Fruit fly (Drosophila melanogaster) whole organism, embryonic: ENCODE results near the gene Tm1.

Experiments
- B-H2 ChIP-seq: fragments of 200-800 bp; sonication (Bioruptor generic); optimal IDR thresholded peaks from 2 replicates; lab custom pipeline; 2018; ENCODE audit warnings: missing biosample characterization, mild to moderate bottlenecking, missing genetic modification characterization
- C15 ChIP-seq: fragments of 200-800 bp; sonication (Bioruptor generic); IDR thresholded peaks from 3 replicates; pipeline ENCODE4 v1.3.6; 2022; ENCODE audit warnings: missing biosample characterization, missing genetic modification characterization
- CG10654 ChIP-seq: fragments of 200-800 bp; sonication (Bioruptor generic); optimal IDR thresholded peaks from 2 replicates; lab custom pipeline; 2016; ENCODE audit warnings: missing biosample characterization, missing genetic modification characterization
- CG11085 ChIP-seq: fragments of 200-800 bp; sonication (Bioruptor generic); IDR thresholded peaks from 2 replicates; pipeline ENCODE4 v1.3.6; 2022; ENCODE audit warnings: missing biosample characterization, missing genetic modification characterization
- CG11093 ChIP-seq: fragments of 200-800 bp; sonication (Bioruptor generic); IDR thresholded peaks from 3 replicates; pipeline ENCODE4 v1.3.6; 2022; ENCODE audit warnings: missing biosample characterization, missing genetic modification characterization
- CG12104 ChIP-seq: fragments of 200-800 bp; sonication (Bioruptor generic); optimal IDR thresholded peaks from 3 replicates; lab custom pipeline; 2016; ENCODE audit warnings: missing biosample characterization, missing genetic modification characterization
- CG1233 ChIP-seq: fragments of 200-800 bp; sonication (Bioruptor generic); optimal IDR thresholded peaks from 4 replicates; lab custom pipeline; 2018; ENCODE audit warnings: missing biosample characterization, mild to moderate bottlenecking, missing genetic modification characterization
- CG13287 ChIP-seq: fragments of 200-800 bp; sonication (Bioruptor generic); IDR thresholded peaks from 2 replicates; pipeline ENCODE4 v1.3.6; 2022; ENCODE audit warnings: missing biosample characterization, missing genetic modification characterization; ENCODE audit not compliant: partially characterized antibody
- CG14667 ChIP-seq: fragments of 200-800 bp; sonication (Bioruptor generic); IDR thresholded peaks from 2 replicates; pipeline ENCODE4 v1.3.6; 2022; ENCODE audit warnings: missing biosample characterization, missing genetic modification characterization
- CG1602 ChIP-seq: fragments of 200-800 bp; sonication (Bioruptor generic); optimal IDR thresholded peaks from 3 replicates; lab custom pipeline; 2016; ENCODE audit warnings: missing biosample characterization, missing genetic modification characterization
- CG17385 ChIP-seq: fragments of 200-800 bp; sonication (Bioruptor generic); optimal IDR thresholded peaks from 3 replicates; lab custom pipeline; 2018; ENCODE audit warnings: missing biosample characterization, mild to moderate bottlenecking, missing genetic modification characterization
- CG17829 ChIP-seq: fragments of 200-800 bp; optimal IDR thresholded peaks from 2 replicates; lab custom pipeline; 2019; ENCODE audit warnings: missing biosample characterization, mild to moderate bottlenecking, missing genetic modification characterization, moderate library complexity
- CG18476 ChIP-seq: fragments of 200-800 bp; sonication (Bioruptor generic); optimal IDR thresholded peaks from 2 replicates; lab custom pipeline; 2016; ENCODE audit warnings: missing biosample characterization, mild to moderate bottlenecking, missing genetic modification characterization
- CG2199 ChIP-seq: fragments of 200-800 bp; sonication (Bioruptor generic); IDR thresholded peaks from 3 replicates; pipeline ENCODE4 v1.3.6; 2022; ENCODE audit warnings: missing biosample characterization, missing genetic modification characterization
- CG2889 ChIP-seq: fragments of 200-800 bp; sonication (Bioruptor generic); IDR thresholded peaks from 3 replicates; pipeline ENCODE4 v1.3.6; 2022; ENCODE audit warnings: missing biosample characterization, missing genetic modification characterization
- CG30403 ChIP-seq: fragments of 200-800 bp; sonication (Bioruptor generic); optimal IDR thresholded peaks from 3 replicates; lab custom pipeline; 2016; ENCODE audit warnings: missing biosample characterization, missing genetic modification characterization
- CG32532 ChIP-seq: fragments of 200-800 bp; sonication (Bioruptor generic); IDR thresholded peaks from 2 replicates; pipeline ENCODE4 v1.3.6; 2022; ENCODE audit warnings: missing biosample characterization, missing genetic modification characterization
- CG32772 ChIP-seq: fragments of 200-800 bp; sonication (Bioruptor generic); IDR thresholded peaks from 2 replicates; pipeline ENCODE4 v1.3.6; 2022; ENCODE audit warnings: missing biosample characterization, missing genetic modification characterization
- CG33557 ChIP-seq: fragments of 200-800 bp; sonication (Bioruptor generic); optimal IDR thresholded peaks from 2 replicates; lab custom pipeline; 2019; ENCODE audit warnings: missing biosample characterization, mild to moderate bottlenecking, missing genetic modification characterization, moderate library complexity
- CG4820 ChIP-seq: fragments of 200-800 bp; sonication (Bioruptor generic); optimal IDR thresholded peaks from 3 replicates; lab custom pipeline; 2016; ENCODE audit warnings: missing biosample characterization, missing genetic modification characterization
- CG6272 ChIP-seq: fragments of 200-800 bp; sonication (Bioruptor generic); IDR thresholded peaks from 2 replicates; pipeline ENCODE4 v1.3.6; 2022; ENCODE audit warnings: missing biosample characterization, missing genetic modification characterization
- CG8478 ChIP-seq: fragments of >200 bp; optimal IDR thresholded peaks from 2 replicates; lab custom pipeline; 2018
- CG8765 ChIP-seq: fragments of 200-800 bp; sonication (Bioruptor generic); IDR thresholded peaks from 2 replicates; pipeline ENCODE4 v1.3.6; 2022; ENCODE audit warnings: missing biosample characterization, missing genetic modification characterization
- D19A ChIP-seq: fragments of 200-800 bp; optimal IDR thresholded peaks from 3 replicates; lab custom pipeline; 2019; ENCODE audit warnings: missing biosample characterization, mild to moderate bottlenecking, missing genetic modification characterization, moderate library complexity
- Dfd ChIP-seq, 2 experiments: fragments of >200 bp; optimal IDR thresholded peaks; 2 replicates each; lab custom pipeline; 2017; ENCODE audit warnings: missing biosample characterization in 2 of 2, missing genetic modification characterization in 2 of 2
- ERR ChIP-seq: fragments of 200-800 bp; sonication (Bioruptor generic); optimal IDR thresholded peaks from 2 replicates; lab custom pipeline; 2016; ENCODE audit warnings: missing biosample characterization, missing genetic modification characterization
- Hmr ChIP-seq: fragments of 200-800 bp; sonication (Bioruptor generic); optimal IDR thresholded peaks from 3 replicates; lab custom pipeline; 2017; ENCODE audit warnings: mild to moderate bottlenecking, missing biosample characterization, missing genetic modification reagents, missing genetic modification characterization
- Jarid2 ChIP-seq: fragments of 200-800 bp; sonication (Bioruptor generic); optimal IDR thresholded peaks from 3 replicates; lab custom pipeline; 2017; ENCODE audit warnings: mild to moderate bottlenecking, missing biosample characterization, missing genetic modification reagents, missing genetic modification characterization
- MESR4 ChIP-seq: fragments of 200-800 bp; sonication (Bioruptor generic); optimal IDR thresholded peaks from 2 replicates; lab custom pipeline; 2018; ENCODE audit warnings: missing biosample characterization, mild to moderate bottlenecking, missing genetic modification characterization, moderate library complexity
- Oli ChIP-seq: fragments of 200-800 bp; sonication (Bioruptor generic); optimal IDR thresholded peaks from 2 replicates; lab custom pipeline; 2018; ENCODE audit warnings: missing biosample characterization, mild to moderate bottlenecking, missing genetic modification characterization, moderate library complexity
- Poxn ChIP-seq: fragments of 200-800 bp; sonication (Bioruptor generic); IDR thresholded peaks from 2 replicates; pipeline ENCODE4 v1.3.6; 2022; ENCODE audit warnings: missing biosample characterization, missing genetic modification characterization
- Rx ChIP-seq: fragments of 200-800 bp; sonication (Bioruptor generic); IDR thresholded peaks from 2 replicates; pipeline ENCODE4 v1.3.6; 2022; ENCODE audit warnings: missing biosample characterization, missing genetic modification characterization
- Scr ChIP-seq: fragments of 200-800 bp; sonication (Bioruptor generic); IDR thresholded peaks from 2 replicates; pipeline ENCODE4 v1.3.6; 2022; ENCODE audit warnings: missing biosample characterization, missing genetic modification characterization; ENCODE audit not compliant: partially characterized antibody
- Side ChIP-seq: fragments of 200-800 bp; sonication (Bioruptor generic); optimal IDR thresholded peaks from 2 replicates; lab custom pipeline; 2016; ENCODE audit warnings: missing biosample characterization, missing genetic modification characterization
- Spps ChIP-seq: fragments of 200-800 bp; sonication (Bioruptor generic); optimal IDR thresholded peaks from 2 replicates; lab custom pipeline; 2018; ENCODE audit warnings: missing biosample characterization, mild to moderate bottlenecking, missing genetic modification characterization
- Sry-β ChIP-seq: fragments of 200-800 bp; sonication (Bioruptor generic); optimal IDR thresholded peaks from 2 replicates; lab custom pipeline; 2018; ENCODE audit warnings: missing biosample characterization, mild to moderate bottlenecking, missing genetic modification characterization, moderate library complexity
- ato ChIP-seq: fragments of 200-800 bp; sonication (Bioruptor generic); IDR thresholded peaks from 2 replicates; pipeline ENCODE4 v1.3.6; 2022; ENCODE audit warnings: missing biosample characterization, missing genetic modification characterization; ENCODE audit not compliant: partially characterized antibody
- bcd ChIP-seq: fragments of 200-800 bp; sonication (Bioruptor generic); optimal IDR thresholded peaks from 2 replicates; lab custom pipeline; 2017; ENCODE audit warnings: missing biosample characterization, mild to moderate bottlenecking, missing genetic modification characterization
- gem ChIP-seq: fragments of 200-800 bp; sonication (Bioruptor generic); optimal IDR thresholded peaks from 2 replicates; lab custom pipeline; 2019; ENCODE audit warnings: missing biosample characterization, mild to moderate bottlenecking, missing genetic modification characterization, moderate library complexity
- ham ChIP-seq: fragments of 200-800 bp; sonication (Bioruptor generic); IDR thresholded peaks from 2 replicates; pipeline ENCODE4 v1.3.6; 2022; ENCODE audit warnings: missing biosample characterization, missing genetic modification characterization
- kah ChIP-seq: fragments of 200-800 bp; sonication (Bioruptor generic); optimal IDR thresholded peaks from 2 replicates; lab custom pipeline; 2018; ENCODE audit warnings: missing biosample characterization, mild to moderate bottlenecking, missing genetic modification characterization
- kay ChIP-seq: fragments of 200-800 bp; sonication (Bioruptor generic); optimal IDR thresholded peaks from 2 replicates; lab custom pipeline; 2016; ENCODE audit warnings: missing biosample characterization, missing genetic modification characterization
- lola ChIP-seq, 3 experiments: fragments of >200 bp in 2 of 3; fragments of 200-800 bp in 1 of 3; sonication (Bioruptor generic) in 1 of 3; optimal IDR thresholded peaks; 2 replicates each; lab custom pipeline; 2017 to 2019; ENCODE audit warnings: missing biosample characterization in 3 of 3, missing genetic modification characterization in 3 of 3, mild to moderate bottlenecking in 1 of 3, moderate library complexity in 1 of 3
- p53 ChIP-seq: fragments of 200-800 bp; sonication (Bioruptor generic); optimal IDR thresholded peaks from 2 replicates; lab custom pipeline; 2016; ENCODE audit warnings: missing biosample characterization, missing genetic modification characterization
- ro ChIP-seq: fragments of 200-800 bp; sonication (Bioruptor generic); IDR thresholded peaks from 2 replicates; pipeline ENCODE4 v1.3.6; 2022; ENCODE audit warnings: missing biosample characterization, missing genetic modification characterization
- row ChIP-seq: fragments of 200-800 bp; sonication (Bioruptor generic); IDR thresholded peaks from 3 replicates; pipeline ENCODE4 v1.3.6; 2022; ENCODE audit warnings: missing biosample characterization, missing genetic modification characterization
- sqz ChIP-seq: fragments of 200-800 bp; sonication (Bioruptor generic); optimal IDR thresholded peaks from 3 replicates; lab custom pipeline; 2018; ENCODE audit warnings: missing biosample characterization, mild to moderate bottlenecking, missing genetic modification characterization
- sr ChIP-seq: fragments of 200-800 bp; sonication (Bioruptor generic); IDR thresholded peaks from 3 replicates; pipeline ENCODE4 v1.3.6; 2022; ENCODE audit warnings: missing biosample characterization, missing genetic modification characterization
- ssp ChIP-seq: fragments of 200-800 bp; sonication (Bioruptor generic); IDR thresholded peaks from 2 replicates; pipeline ENCODE4 v1.3.6; 2022; ENCODE audit warnings: missing biosample characterization, missing genetic modification characterization
- tgo ChIP-seq: fragments of 200-800 bp; sonication (Bioruptor generic); IDR thresholded peaks from 3 replicates; pipeline ENCODE4 v1.3.6; 2022; ENCODE audit warnings: missing biosample characterization, missing genetic modification characterization

Tm1 gene

dm6 chr3R:15342926-15343685 lies 65.1 kb downstream of the Tm1 start, which contains the start of gene Nagk (continued):
- TF ChIP-seq CG18476 (GFP tag; lab: Kevin White, UChicago) (peak; percentile 80), CG8478 (lab: Kevin White, UChicago) (no peak), Sry-β (GFP tag; lab: Kevin White, UChicago) (no peak), gem (tag; lab: Kevin White, UChicago) (peak; percentile 73), CG14667 (no peak), Dfd (GFP tag; optimal IDR thresholded peaks at IDR 0.05; lab: Kevin White, UChicago) (no peak), ro (GFP tag; lab: Robert Waterston, UW) (no peak), Jarid2 (GFP tag; lab: Kevin White, UChicago) (peak; percentile 59), CG13287 (GFP tag; lab: Robert Waterston, UW) (peak; percentile 36; the same call in 1 of the 2 replicates), CG1602 (peak; percentile 57), C15 (GFP tag; lab: Robert Waterston, UW) (no peak), CG8765 (no peak), sqz (no peak), CG4820 (peak; percentile 53), tgo (GFP tag; lab: Robert Waterston, UW) (no peak), CG11093 (GFP tag; lab: Robert Waterston, UW) (no peak), CG1233 (peak; percentile 61), Rx (GFP tag; lab: Robert Waterston, UW) (no peak; the same call in 1 of the 2 replicates), kah (GFP tag; lab: Kevin White, UChicago) (no peak), Spps (tag; lab: Kevin White, UChicago) (peak; percentile 26), sr (GFP tag; lab: Robert Waterston, UW) (peak; percentile 24; the same call in 1 of the 3 replicates), CG17829 (tag; lab: Kevin White, UChicago) (peak; percentile 39), B-H2 (peak; percentile 43), Side (peak; percentile 69), lola (GFP tag; optimal IDR thresholded peaks at IDR 0.05; lab: Kevin White, UChicago) (peak in 1 of 3 experiments; percentile 71), CG12104 (GFP tag; lab: Kevin White, UChicago) (peak; percentile 77), CG10654 (GFP tag; lab: Kevin White, UChicago) (peak; percentile 38), CG32532 (GFP tag; lab: Robert Waterston, UW) (peak; percentile 54), CG6272 (GFP tag; lab: Robert Waterston, UW) (no peak), CG30403 (peak; percentile 77), Hmr (GFP tag; lab: Kevin White, UChicago) (peak; percentile 68), ham (GFP tag; lab: Robert Waterston, UW) (no peak), ssp (GFP tag; lab: Robert Waterston, UW) (peak; percentile 46), CG2199 (0 out of 3 replicates have a peak, but pooled peaks have one; percentile 50), MESR4 (GFP tag; lab: Kevin White, UChicago) (peak; percentile 56), p53 (GFP tag; lab: Kevin White, UChicago) (no peak), Scr (no peak), ato (GFP tag; lab: Robert Waterston, UW) (no peak), row (GFP tag; lab: Robert Waterston, UW) (peak; percentile 86), CG32772 (GFP tag; lab: Robert Waterston, UW) (no peak), CG17385 (GFP tag; lab: Kevin White, UChicago) (peak; percentile 64), Oli (tag; lab: Kevin White, UChicago) (peak; percentile 80), CG2889 (GFP tag; lab: Robert Waterston, UW) (no peak), kay (peak; percentile 52), CG11085 (no peak), CG33557 (no peak), bcd (GFP tag; lab: Kevin White, UChicago) (peak; percentile 61), Poxn (GFP tag; lab: Robert Waterston, UW) (no peak), ERR (no peak), D19A (tag; lab: Kevin White, UChicago) (peak; percentile 24)
